Worm (Caenorhabditis elegans): ENCODE results near the gene Y42A5A.1.

DNA sequence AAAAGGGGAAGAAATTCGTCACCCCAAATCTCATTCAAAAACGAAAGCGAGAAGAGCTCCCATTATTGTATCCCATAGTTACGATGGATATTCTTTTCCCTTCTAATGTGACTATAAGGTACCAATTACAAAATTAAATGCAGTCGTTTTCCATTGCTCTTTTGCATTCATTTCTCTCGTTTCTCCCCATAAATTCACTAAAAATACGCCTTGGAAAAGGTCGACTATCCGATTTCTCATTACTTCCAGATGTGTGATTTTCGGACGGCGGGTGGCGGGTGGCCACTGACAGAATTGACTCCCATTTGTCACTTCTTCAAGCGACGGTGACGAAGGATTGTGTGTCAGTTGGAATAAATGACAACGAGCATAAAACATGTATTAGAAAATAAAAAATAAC, 45.8 kb downstream of the Y42A5A.1 start:
- TF ChIP-seq lin-13 (GFP tag; optimal IDR thresholded peaks at IDR 0.05): no peak
- no peak for TF ChIP-seq ztf-11 (tag; optimal IDR thresholded peaks at IDR 0.05)
- no peak for TF ChIP-seq ceh-82 (tag; optimal IDR thresholded peaks at IDR 0.05)
- TF ChIP-seq nhr-76 (tag; optimal IDR thresholded peaks at IDR 0.05): no peak
- TF ChIP-seq nhr-12 (tag; optimal IDR thresholded peaks at IDR 0.05): no peak
- no peak for TF ChIP-seq isw-1 (GFP tag; IDR thresholded peaks at IDR 0.05)
- no peak for TF ChIP-seq efl-1 (optimal IDR thresholded peaks at IDR 0.05)
- TF ChIP-seq efl-1 (GFP tag; optimal IDR thresholded peaks at IDR 0.05 in 1 of 2): no peak
- no peak for TF ChIP-seq pqm-1 (tag; optimal IDR thresholded peaks at IDR 0.05)
